Fruit fly (Drosophila melanogaster) whole organism, adult: ENCODE data around the gene CG6295.
A peak's percentile ranks its signal among the peaks of the same experiment; 100 is the strongest.

Experiments
- CG11617 ChIP-seq: fragments of 200-800 bp; sonication (Bioruptor generic); optimal IDR thresholded peaks from 2 replicates; lab custom pipeline; 2017; ENCODE audit warnings: mild to moderate bottlenecking, missing biosample characterization, missing genetic modification reagents, missing genetic modification characterization
- CG12768 ChIP-seq: fragments of 200-800 bp; sonication (Bioruptor generic); optimal IDR thresholded peaks from 2 replicates; lab custom pipeline; 2017; ENCODE audit warnings: missing biosample characterization, missing genetic modification characterization, mild to moderate bottlenecking, moderate library complexity, missing genetic modification reagents
- CG14711 ChIP-seq: fragments of 200-800 bp; sonication (Bioruptor generic); optimal IDR thresholded peaks from 2 replicates; lab custom pipeline; 2018; ENCODE audit warnings: missing biosample characterization, mild to moderate bottlenecking, missing genetic modification characterization, moderate library complexity
- CG1620 ChIP-seq: fragments of 200-800 bp; sonication (Bioruptor generic); optimal IDR thresholded peaks from 2 replicates; lab custom pipeline; 2016; ENCODE audit warnings: missing biosample characterization, missing genetic modification characterization
- CG33017 ChIP-seq: fragments of 200-800 bp; sonication (Bioruptor generic); optimal IDR thresholded peaks from 2 replicates; lab custom pipeline; 2018; ENCODE audit warnings: missing biosample characterization, mild to moderate bottlenecking, missing genetic modification characterization, moderate library complexity
- CG5204 ChIP-seq: fragments of 200-800 bp; sonication (Bioruptor generic); optimal IDR thresholded peaks from 2 replicates; lab custom pipeline; 2016; ENCODE audit warnings: missing biosample characterization, missing genetic modification characterization
- CG7045 ChIP-seq: fragments of 200-800 bp; sonication (Bioruptor generic); optimal IDR thresholded peaks from 2 replicates; lab custom pipeline; 2017; ENCODE audit warnings: missing biosample characterization, mild to moderate bottlenecking, missing genetic modification characterization
- CG7101 ChIP-seq: fragments of 200-800 bp; sonication (Bioruptor generic); optimal IDR thresholded peaks from 2 replicates; lab custom pipeline; 2018; ENCODE audit warnings: missing biosample characterization, mild to moderate bottlenecking, missing genetic modification characterization, moderate library complexity
- Clk ChIP-seq: fragments of 200-800 bp; sonication (Bioruptor generic); optimal IDR thresholded peaks from 2 replicates; lab custom pipeline; 2017; ENCODE audit warnings: missing biosample characterization, missing genetic modification characterization
- Crg-1 ChIP-seq: fragments of 200-800 bp; sonication (Bioruptor generic); optimal IDR thresholded peaks from 2 replicates; lab custom pipeline; 2016; ENCODE audit warnings: missing biosample characterization, missing genetic modification characterization
- Hr96 ChIP-seq: fragments of 200-800 bp; sonication (Bioruptor generic); optimal IDR thresholded peaks from 2 replicates; lab custom pipeline; 2016; ENCODE audit warnings: missing biosample characterization, missing genetic modification characterization
- Mnt ChIP-seq: fragments of 200-800 bp; sonication (Bioruptor generic); optimal IDR thresholded peaks from 2 replicates; lab custom pipeline; 2016; ENCODE audit warnings: missing biosample characterization, mild to moderate bottlenecking, missing genetic modification characterization
- bab1 ChIP-seq: fragments of 200-800 bp; sonication (Bioruptor generic); optimal IDR thresholded peaks from 3 replicates; lab custom pipeline; 2019; ENCODE audit warnings: missing biosample characterization, mild to moderate bottlenecking, missing genetic modification characterization, moderate library complexity
- cic ChIP-seq: fragments of 200-800 bp; sonication (Bioruptor generic); optimal IDR thresholded peaks from 2 replicates; lab custom pipeline; 2017; ENCODE audit warnings: missing biosample characterization, mild to moderate bottlenecking, missing genetic modification characterization, moderate library complexity
- cnc ChIP-seq, 2 experiments: fragments of >200 bp; optimal IDR thresholded peaks; 2 replicates each; lab custom pipeline; 2017
- kay ChIP-seq: fragments of 200-800 bp; sonication (Bioruptor generic); peaks from one replicate; lab custom pipeline; 2016; ENCODE audit warnings: missing biosample characterization, missing genetic modification characterization, borderline replicate concordance
- ovo ChIP-seq: fragments of 200-800 bp; sonication (Bioruptor generic); optimal IDR thresholded peaks from 2 replicates; lab custom pipeline; 2016; ENCODE audit warnings: missing biosample characterization, missing genetic modification characterization
- pad ChIP-seq: fragments of 200-800 bp; sonication (Bioruptor generic); optimal IDR thresholded peaks from 3 replicates; lab custom pipeline; 2017; ENCODE audit warnings: missing biosample characterization, missing genetic modification characterization, mild to moderate bottlenecking, moderate library complexity, missing genetic modification reagents
- tj ChIP-seq: fragments of 200-800 bp; sonication (Bioruptor generic); optimal IDR thresholded peaks from 3 replicates; lab custom pipeline; 2017; ENCODE audit warnings: missing biosample characterization, mild to moderate bottlenecking, missing genetic modification characterization, moderate library complexity
- toe ChIP-seq: fragments of 200-800 bp; sonication (Bioruptor generic); optimal IDR thresholded peaks from 2 replicates; lab custom pipeline; 2016; ENCODE audit warnings: missing biosample characterization, missing genetic modification characterization

The CG6295 gene

dm6 chr3R:26966794-26967323 lies 40.0 kb downstream of the CG6295 start, which contains the start of gene CG5521:
CG5521 (plus strand) TSS chr3R:26966930.
- TF ChIP-seq CG1620 (no peak), tj (GFP tag; lab: Kevin White, UChicago) (peak; percentile 15), pad (GFP tag; lab: Kevin White, UChicago) (no peak), CG7045 (no peak), toe (no peak), CG12768 (GFP tag; lab: Kevin White, UChicago) (peak; percentile 6), Clk (no peak), Hr96 (GFP tag; lab: Kevin White, UChicago) (no peak), Crg-1 (GFP tag; lab: Kevin White, UChicago) (no peak), Mnt (GFP tag; lab: Kevin White, UChicago) (peak; percentile 23), CG33017 (tag; lab: Kevin White, UChicago) (no peak), cic (GFP tag; lab: Kevin White, UChicago) (no peak), CG14711 (tag; lab: Kevin White, UChicago) (no peak), CG11617 (peak; percentile 0), ovo (no peak), CG5204 (no peak), kay (GFP tag; lab: Kevin White, UChicago) (no peak), CG7101 (tag; lab: Kevin White, UChicago) (no peak), cnc (optimal IDR thresholded peaks at IDR 0.05; lab: Kevin White, UChicago) (no peak), bab1 (peak; percentile 10)

dm6 chr3R:26966385-26966784 lies 40.5 kb downstream of the CG6295 start, which contains the start of gene Gr97a:
Gr97a (minus strand) TSS chr3R:26966485.
- TF ChIP-seq Crg-1 (GFP tag; lab: Kevin White, UChicago) (no peak), CG1620 (no peak), CG5204 (no peak), Clk (no peak), toe (no peak), bab1 (no peak), Mnt (GFP tag; lab: Kevin White, UChicago) (no peak), CG14711 (tag; lab: Kevin White, UChicago) (no peak), tj (GFP tag; lab: Kevin White, UChicago) (no peak), CG12768 (GFP tag; lab: Kevin White, UChicago) (no peak), Hr96 (GFP tag; lab: Kevin White, UChicago) (no peak), kay (GFP tag; lab: Kevin White, UChicago) (no peak), CG7101 (tag; lab: Kevin White, UChicago) (no peak), CG33017 (tag; lab: Kevin White, UChicago) (no peak), CG7045 (no peak), cic (GFP tag; lab: Kevin White, UChicago) (no peak), pad (GFP tag; lab: Kevin White, UChicago) (no peak), CG11617 (no peak), ovo (no peak)

- peak; percentile 10 for TF ChIP-seq CG33017 (tag; lab: Kevin White, UChicago)
- TF ChIP-seq bab1, result peak; percentile 54
- no peak for TF ChIP-seq pad (GFP tag; lab: Kevin White, UChicago)
- TF ChIP-seq CG14711 (tag; lab: Kevin White, UChicago), result peak; percentile 15
- TF ChIP-seq kay (GFP tag; lab: Kevin White, UChicago), result no peak
- TF ChIP-seq Crg-1 (GFP tag; lab: Kevin White, UChicago), result no peak
Measured at dm6 chr3R:26964452-26965133, 42.3 kb downstream of the CG6295 start, which contains the start of gene Tsp97E. Tsp97E (minus strand) TSS chr3R:26964817.

- TF ChIP-seq cnc (optimal IDR thresholded peaks at IDR 0.05; lab: Kevin White, UChicago) (no peak), Hr96 (GFP tag; lab: Kevin White, UChicago) (no peak), CG12768 (GFP tag; lab: Kevin White, UChicago) (peak; percentile 80), bab1 (no peak), CG7045 (peak; percentile 85), Clk (peak; percentile 41), CG1620 (no peak), Mnt (GFP tag; lab: Kevin White, UChicago) (no peak), CG5204 (no peak), toe (peak; percentile 55), pad (GFP tag; lab: Kevin White, UChicago) (no peak), kay (GFP tag; lab: Kevin White, UChicago) (no peak), CG11617 (peak; percentile 8), CG33017 (tag; lab: Kevin White, UChicago) (peak; percentile 71), cic (GFP tag; lab: Kevin White, UChicago) (peak; percentile 28), CG7101 (tag; lab: Kevin White, UChicago) (peak; percentile 45), ovo (no peak), CG14711 (tag; lab: Kevin White, UChicago) (peak; percentile 73), Crg-1 (GFP tag; lab: Kevin White, UChicago) (no peak), tj (GFP tag; lab: Kevin White, UChicago) (no peak)
Measured at dm6 chr3R:26963747-26964174, 43.1 kb downstream of the CG6295 start.

dm6 chr3R:26960496-26960895 lies 46.4 kb downstream of the CG6295 start:
- TF ChIP-seq CG5204 (no peak), CG11617 (no peak), CG12768 (GFP tag; lab: Kevin White, UChicago) (no peak), CG7045 (no peak)
